Worm (Caenorhabditis elegans): ENCODE data around the gene Y67D8C.22.

ce11 chrIV:3038740-3039139 lies 37.4 kb downstream of the Y67D8C.22 start:
- TF ChIP-seq him-1 (tag; optimal IDR thresholded peaks at IDR 0.05) (no peak), W03F9.2 (tag; optimal IDR thresholded peaks at IDR 0.05) (no peak)
